Fruit fly (Drosophila melanogaster) Kc167 (cell line): ENCODE data around the gene CG10680.

Source experiments
- h ChIP-seq: fragments of >200 bp; optimal IDR thresholded peaks from 3 replicates; lab custom pipeline; 2018; ENCODE audit warnings: missing external identifiers
- psq ChIP-seq: fragments of >200 bp; optimal IDR thresholded peaks from 2 replicates; lab custom pipeline; 2017; ENCODE audit warnings: missing external identifiers
- ttk ChIP-seq: sonication (Bioruptor generic); optimal IDR thresholded peaks from 2 replicates; lab custom pipeline; 2017; ENCODE audit warnings: missing external identifiers

DNA sequence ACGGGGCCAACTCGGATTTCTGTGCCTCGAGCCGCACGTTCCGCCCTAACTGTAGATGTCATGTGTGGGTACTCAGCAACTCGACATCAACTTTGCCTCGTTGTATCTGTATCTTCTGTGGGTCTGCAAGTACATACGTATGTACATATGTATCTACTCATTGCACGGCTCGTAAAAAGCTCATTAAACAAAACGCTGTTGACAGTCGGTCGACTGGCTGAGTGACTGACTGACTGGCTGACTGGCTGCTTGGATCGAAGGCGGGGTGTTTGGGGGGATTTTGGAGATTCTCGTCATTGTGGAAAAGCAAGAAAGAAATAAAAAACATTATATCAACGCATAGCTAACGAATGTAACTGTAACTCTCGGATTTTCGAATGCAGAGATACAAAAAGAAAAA is 40.4 kb downstream of the CG10680 start:
- no peak for TF ChIP-seq ttk (lab: Kevin White, UChicago)
- TF ChIP-seq psq (lab: Kevin White, UChicago), result no peak
- TF ChIP-seq h, result no peak
